Worm (Caenorhabditis elegans): ENCODE measurements around the gene erfa-3.

Gene erfa-3

ce11 chrV:11075209-11076027, 37.5 kb downstream of the erfa-3 start (continued):
- TF ChIP-seq alr-1 (tag; optimal IDR thresholded peaks at IDR 0.05) (no peak), aly-2 (tag; optimal IDR thresholded peaks at IDR 0.05) (no peak), crh-2 (tag; optimal IDR thresholded peaks at IDR 0.05) (no peak), nhr-23 (tag; optimal IDR thresholded peaks at IDR 0.05) (no peak), lin-11 (tag; optimal IDR thresholded peaks at IDR 0.05) (no peak), nhr-6 (tag; optimal IDR thresholded peaks at IDR 0.05) (no peak), ama-1 (optimal IDR thresholded peaks at IDR 0.05) (no peak), fos-1 (tag; optimal IDR thresholded peaks at IDR 0.05) (peak; percentile 41), gmeb-1 (tag; optimal IDR thresholded peaks at IDR 0.05) (no peak), lsy-2 (tag; optimal IDR thresholded peaks at IDR 0.05) (no peak), nhr-129 (tag; optimal IDR thresholded peaks at IDR 0.05) (peak; percentile 31), elt-1 (tag; optimal IDR thresholded peaks at IDR 0.05) (no peak), ceh-16 (tag; optimal IDR thresholded peaks at IDR 0.05) (no peak), nhr-11 (tag; optimal IDR thresholded peaks at IDR 0.05) (no peak), blmp-1 (tag; optimal IDR thresholded peaks at IDR 0.05; ENCODE audit: insufficient read depth) (no peak), skn-1 (tag; optimal IDR thresholded peaks at IDR 0.05) (no peak), peb-1 (tag; optimal IDR thresholded peaks at IDR 0.05) (no peak), C34F6.9 (tag; optimal IDR thresholded peaks at IDR 0.05) (no peak), ztf-1 (GFP tag; conservative IDR thresholded peaks at IDR 0.05) (no peak), R02D3.7 (tag; optimal IDR thresholded peaks at IDR 0.05) (no peak)

ce11 chrV:11074448-11074847, 38.4 kb downstream of the erfa-3 start, which contains the start of gene act-3:
act-3 (minus strand) TSS chrV:11074498.
- TF ChIP-seq sma-9 (GFP tag; optimal IDR thresholded peaks at IDR 0.05) = peak; percentile 16
- TF ChIP-seq sma-9 (tag; optimal IDR thresholded peaks at IDR 0.05) = no peak
- TF ChIP-seq F13H6.1 (tag; optimal IDR thresholded peaks at IDR 0.05) = peak; percentile 44
- TF ChIP-seq nhr-129 (tag; optimal IDR thresholded peaks at IDR 0.05) = peak; percentile 39
- no peak for TF ChIP-seq nhr-11 (tag; optimal IDR thresholded peaks at IDR 0.05)

- peak; percentile 25 for TF ChIP-seq sma-9 (GFP tag; optimal IDR thresholded peaks at IDR 0.05)
- no peak for TF ChIP-seq sma-9 (tag; optimal IDR thresholded peaks at IDR 0.05)
- TF ChIP-seq nhr-129 (tag; optimal IDR thresholded peaks at IDR 0.05) = peak; percentile 20
- TF ChIP-seq nhr-12 (tag; optimal IDR thresholded peaks at IDR 0.05) = no peak
- no peak for TF ChIP-seq ztf-1 (GFP tag; conservative IDR thresholded peaks at IDR 0.05)
- no peak for TF ChIP-seq ama-1 (optimal IDR thresholded peaks at IDR 0.05)
These were observed 39.5 kb downstream of the erfa-3 start for ce11 chrV:11073354-11073753.

DNA sequence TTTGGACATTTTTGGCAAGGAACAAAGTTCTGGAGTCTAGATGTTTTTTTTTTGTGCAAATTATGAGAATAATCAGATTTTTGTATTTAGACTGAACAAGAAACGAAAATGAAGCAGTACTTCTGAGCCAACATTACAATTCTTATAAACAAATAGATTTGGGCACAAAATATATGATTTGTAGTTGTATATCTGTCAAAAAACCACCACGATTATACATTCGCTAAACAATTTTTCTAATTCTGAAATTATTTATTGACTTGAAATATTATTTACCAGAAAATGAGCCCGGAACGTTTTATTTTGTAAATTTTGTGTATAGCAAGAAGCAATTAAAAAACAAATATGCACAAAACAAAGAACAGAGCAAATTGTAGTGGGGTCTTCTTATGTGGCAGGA, 41.4 kb downstream of the erfa-3 start:
- TF ChIP-seq elt-3 (tag; optimal IDR thresholded peaks at IDR 0.05) (no peak), blmp-1 (tag; optimal IDR thresholded peaks at IDR 0.05; ENCODE audit: insufficient read depth) (no peak), unc-39 (tag; optimal IDR thresholded peaks at IDR 0.05) (no peak), unc-62 (GFP tag; optimal IDR thresholded peaks at IDR 0.05) (no peak), fos-1 (tag; optimal IDR thresholded peaks at IDR 0.05) (no peak), egl-27 (tag; optimal IDR thresholded peaks at IDR 0.05) (no peak), zag-1 (tag; optimal IDR thresholded peaks at IDR 0.05) (no peak), nhr-11 (tag; optimal IDR thresholded peaks at IDR 0.05) (no peak), gmeb-1 (tag; optimal IDR thresholded peaks at IDR 0.05) (no peak), nhr-21 (tag; optimal IDR thresholded peaks at IDR 0.05) (no peak)

- TF ChIP-seq fos-1 (tag; optimal IDR thresholded peaks at IDR 0.05) = peak; percentile 17
- no peak for TF ChIP-seq skn-1 (tag; optimal IDR thresholded peaks at IDR 0.05)
- no peak for TF ChIP-seq nhr-11 (tag; optimal IDR thresholded peaks at IDR 0.05)
- TF ChIP-seq ZK546.5 (tag; optimal IDR thresholded peaks at IDR 0.05) = no peak
- no peak for TF ChIP-seq R02D3.7 (tag; optimal IDR thresholded peaks at IDR 0.05)
- TF ChIP-seq peb-1 (tag; optimal IDR thresholded peaks at IDR 0.05) = no peak
- no peak for TF ChIP-seq lsy-2 (tag; optimal IDR thresholded peaks at IDR 0.05)
- no peak for TF ChIP-seq nhr-6 (tag; optimal IDR thresholded peaks at IDR 0.05)
- no peak for TF ChIP-seq nhr-237 (tag; optimal IDR thresholded peaks at IDR 0.05)
- TF ChIP-seq unc-62 (GFP tag; optimal IDR thresholded peaks at IDR 0.05) = no peak
- no peak for TF ChIP-seq nhr-129 (tag; optimal IDR thresholded peaks at IDR 0.05)
- no peak for TF ChIP-seq alr-1 (tag; optimal IDR thresholded peaks at IDR 0.05)
- no peak for TF ChIP-seq ztf-1 (GFP tag; conservative IDR thresholded peaks at IDR 0.05)
- no peak for TF ChIP-seq dmd-4 (tag; optimal IDR thresholded peaks at IDR 0.05)
- no peak for TF ChIP-seq ztf-11 (tag; optimal IDR thresholded peaks at IDR 0.05)
- TF ChIP-seq snpc-4 (tag; optimal IDR thresholded peaks at IDR 0.05) = no peak
- TF ChIP-seq nhr-10 (tag; optimal IDR thresholded peaks at IDR 0.05) = no peak
- TF ChIP-seq ceh-16 (tag; optimal IDR thresholded peaks at IDR 0.05) = no peak
- TF ChIP-seq gmeb-1 (tag; optimal IDR thresholded peaks at IDR 0.05) = no peak
- TF ChIP-seq ama-1 (optimal IDR thresholded peaks at IDR 0.05) = no peak
- no peak for TF ChIP-seq C34F6.9 (tag; optimal IDR thresholded peaks at IDR 0.05)
- TF ChIP-seq unc-55 (GFP tag; optimal IDR thresholded peaks at IDR 0.05) = no peak
- TF ChIP-seq ztf-4 (tag; optimal IDR thresholded peaks at IDR 0.05) = no peak
- TF ChIP-seq mdl-1 (tag; optimal IDR thresholded peaks at IDR 0.05) = no peak
- no peak for TF ChIP-seq egl-27 (tag; optimal IDR thresholded peaks at IDR 0.05)
- TF ChIP-seq sma-9 (GFP tag; optimal IDR thresholded peaks at IDR 0.05) = no peak
- no peak for TF ChIP-seq sma-9 (tag; optimal IDR thresholded peaks at IDR 0.05)
- no peak for TF ChIP-seq ceh-82 (tag; optimal IDR thresholded peaks at IDR 0.05)
- TF ChIP-seq nhr-77 (tag; optimal IDR thresholded peaks at IDR 0.05) = no peak
- no peak for TF ChIP-seq F13H6.1 (tag; optimal IDR thresholded peaks at IDR 0.05)
- TF ChIP-seq sem-4 (tag; optimal IDR thresholded peaks at IDR 0.05) = no peak
These were observed 42.5 kb downstream of the erfa-3 start for ce11 chrV:11070388-11070787.
